Fruit fly (Drosophila melanogaster): ENCODE results near the gene CG1523.

Gene CG1523

DNA sequence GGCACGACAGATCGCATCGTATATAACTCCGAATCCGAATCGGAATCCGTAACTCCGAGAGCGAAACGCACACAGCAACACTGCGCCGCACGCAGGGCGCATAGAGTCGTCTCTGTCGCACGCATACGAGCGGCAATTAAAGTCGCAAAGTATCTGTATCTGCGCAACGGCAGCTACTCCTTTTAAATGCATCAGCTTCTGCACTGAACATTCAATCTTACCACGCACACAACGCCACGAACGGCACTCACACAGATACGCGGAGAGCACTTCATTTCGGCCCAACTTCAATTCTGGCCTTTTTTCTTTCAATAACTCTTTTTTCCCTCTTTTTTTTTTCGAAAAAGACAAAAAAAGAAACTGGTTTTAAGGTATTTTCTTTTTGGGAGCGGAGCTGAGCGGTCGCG lies 38.8 kb upstream of the CG1523 start:
- peak; percentile 87 for TF ChIP-seq CG4424 (GFP tag; optimal IDR thresholded peaks at IDR 0.05)
- peak; percentile 99 for TF ChIP-seq nom (GFP tag; optimal IDR thresholded peaks at IDR 0.05)
- TF ChIP-seq CG10321 (GFP tag; IDR thresholded peaks at IDR 0.05): peak; percentile 94
- TF ChIP-seq chinmo (GFP tag; IDR thresholded peaks at IDR 0.05; ENCODE audit: partially characterized antibody): peak; percentile 84; the same call in 3 of the 4 replicates
- peak; percentile 27 for TF ChIP-seq ewg (GFP tag; optimal IDR thresholded peaks at IDR 0.05)
- TF ChIP-seq chm (GFP tag; IDR thresholded peaks at IDR 0.05): peak; percentile 18; the same call in 1 of the 2 replicates
- TF ChIP-seq CG8478 (optimal IDR thresholded peaks at IDR 0.05): peak; percentile 50
- no peak for TF ChIP-seq slp2 (GFP tag; optimal IDR thresholded peaks at IDR 0.05)
- peak; percentile 69 for TF ChIP-seq Deaf1 (tag; optimal IDR thresholded peaks at IDR 0.05)
- TF ChIP-seq CTCF (GFP tag; optimal IDR thresholded peaks at IDR 0.05): peak; percentile 4
- TF ChIP-seq CG15601 (tag; optimal IDR thresholded peaks at IDR 0.05): peak; percentile 26
- TF ChIP-seq lbe (GFP tag; optimal IDR thresholded peaks at IDR 0.05): peak; percentile 26
- TF ChIP-seq sd (tag; optimal IDR thresholded peaks at IDR 0.05): peak; percentile 21
- TF ChIP-seq kni (GFP tag; optimal IDR thresholded peaks at IDR 0.05): peak; percentile 8
- peak; percentile 24 for TF ChIP-seq CG8290 (GFP tag; optimal IDR thresholded peaks at IDR 0.05)
- TF ChIP-seq CG8290 (tag; optimal IDR thresholded peaks at IDR 0.05): no peak
- TF ChIP-seq gfzf (GFP tag; optimal IDR thresholded peaks at IDR 0.05): no peak
- peak; percentile 26 for TF ChIP-seq CG2116 (GFP tag; optimal IDR thresholded peaks at IDR 0.05)
- peak; percentile 43 for TF ChIP-seq abd-A (tag; optimal IDR thresholded peaks at IDR 0.05)
- TF ChIP-seq bsh (GFP tag; optimal IDR thresholded peaks at IDR 0.05): peak in 1 of 2 experiments; percentile 90
- peak; percentile 35 for TF ChIP-seq CG13894 (tag; optimal IDR thresholded peaks at IDR 0.05)
- TF ChIP-seq CG14667 (GFP tag; IDR thresholded peaks at IDR 0.05): no peak
- peak; percentile 35 for TF ChIP-seq stwl (tag; optimal IDR thresholded peaks at IDR 0.05)
- no peak for TF ChIP-seq CG10274 (GFP tag; optimal IDR thresholded peaks at IDR 0.05)
- TF ChIP-seq CG1832 (GFP tag; optimal IDR thresholded peaks at IDR 0.05): peak; percentile 72
- TF ChIP-seq CG2199 (GFP tag; IDR thresholded peaks at IDR 0.05): peak; percentile 84
- peak; percentile 81 for TF ChIP-seq cg (GFP tag; optimal IDR thresholded peaks at IDR 0.05)
- no peak for TF ChIP-seq Ptx1 (GFP tag; IDR thresholded peaks at IDR 0.05)
- peak; percentile 80 for TF ChIP-seq sqz (GFP tag; optimal IDR thresholded peaks at IDR 0.05)
- peak; percentile 5 for TF ChIP-seq BEAF-32 (GFP tag; optimal IDR thresholded peaks at IDR 0.05)
- TF ChIP-seq CG42726 (GFP tag; IDR thresholded peaks at IDR 0.05; ENCODE audit: partially characterized antibody): no peak
- 0 out of 2 replicates have a peak, but pooled peaks have one; percentile 38 for TF ChIP-seq CG32767 (GFP tag; IDR thresholded peaks at IDR 0.05)
- no peak for TF ChIP-seq salm (tag; optimal IDR thresholded peaks at IDR 0.05)
- TF ChIP-seq CG4854 (GFP tag; optimal IDR thresholded peaks at IDR 0.05): no peak
- TF ChIP-seq bbx (GFP tag; IDR thresholded peaks at IDR 0.05; ENCODE audit: partially characterized antibody): 0 out of 2 replicates have a peak, but pooled peaks have one; percentile 10
- no peak for TF ChIP-seq bab2 (GFP tag; optimal IDR thresholded peaks at IDR 0.05)
- TF ChIP-seq CG14860 (GFP tag; IDR thresholded peaks at IDR 0.05; ENCODE audit: partially characterized antibody): no peak
- peak; percentile 68 for TF ChIP-seq corto (GFP tag; optimal IDR thresholded peaks at IDR 0.05)
- TF ChIP-seq CG11723 (GFP tag; optimal IDR thresholded peaks at IDR 0.05): no peak
- peak; percentile 9 for TF ChIP-seq CG12769 (tag; optimal IDR thresholded peaks at IDR 0.05)
- no peak for TF ChIP-seq CG30020 (tag; optimal IDR thresholded peaks at IDR 0.05)
- TF ChIP-seq CG11696 (GFP tag; IDR thresholded peaks at IDR 0.05): no peak
- TF ChIP-seq CG13287 (GFP tag; IDR thresholded peaks at IDR 0.05; ENCODE audit: partially characterized antibody): no peak
- peak; percentile 35; the same call in 1 of the 2 replicates for TF ChIP-seq rib (GFP tag; IDR thresholded peaks at IDR 0.05)
- TF ChIP-seq gsb-n (tag; optimal IDR thresholded peaks at IDR 0.05): no peak
- peak; percentile 71 for TF ChIP-seq Kr (GFP tag; optimal IDR thresholded peaks at IDR 0.05)
- TF ChIP-seq sens (GFP tag): peak; percentile 69
- TF ChIP-seq zen2 (GFP tag; IDR thresholded peaks at IDR 0.05; ENCODE audit: partially characterized antibody): no peak
- no peak for TF ChIP-seq CG17912 (GFP tag; optimal IDR thresholded peaks at IDR 0.05)
- TF ChIP-seq Drgx (GFP tag; IDR thresholded peaks at IDR 0.05): peak; percentile 78
